Fruit fly (Drosophila melanogaster): ENCODE measurements around the gene Drice.
A peak's percentile ranks its signal among the peaks of the same experiment; 100 is the strongest.

Drice gene

DNA sequence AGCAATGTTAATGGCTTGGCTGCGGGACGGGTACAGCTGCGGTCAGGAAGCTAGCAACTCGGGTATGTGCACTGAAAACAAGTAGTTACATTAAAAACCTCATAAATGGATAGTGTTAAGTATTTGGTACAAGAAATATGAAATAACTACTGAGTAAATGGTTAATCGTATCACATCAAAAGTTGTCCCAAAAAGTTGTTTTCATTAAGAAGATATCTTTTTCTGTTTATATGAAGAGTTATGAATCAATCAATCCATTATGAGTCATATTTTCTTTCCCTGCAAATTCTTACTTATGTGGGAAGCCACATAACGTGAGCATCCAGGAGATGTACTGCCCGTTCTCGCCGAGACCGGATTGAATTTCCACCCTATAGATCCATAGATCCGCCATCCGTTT lies 39.3 kb downstream of the Drice start (continued):
- TF ChIP-seq Met (GFP tag; optimal IDR thresholded peaks at IDR 0.05) (no peak), CG6163 (GFP tag; IDR thresholded peaks at IDR 0.05) (0 out of 3 replicates have a peak, but pooled peaks have one; percentile 13)

dm6 chr3R:29839707-29840311 lies 40.4 kb downstream of the Drice start:
- TF ChIP-seq OdsH (GFP tag; optimal IDR thresholded peaks at IDR 0.05) (no peak), CG6808 (GFP tag; optimal IDR thresholded peaks at IDR 0.05) (no peak), Smox (GFP tag; optimal IDR thresholded peaks at IDR 0.05) (no peak), Met (GFP tag; optimal IDR thresholded peaks at IDR 0.05) (no peak), Sox14 (GFP tag; optimal IDR thresholded peaks at IDR 0.05) (no peak), CG9139 (GFP tag; optimal IDR thresholded peaks at IDR 0.05) (no peak), CG34406 (GFP tag; optimal IDR thresholded peaks at IDR 0.05) (no peak), Eip75B (GFP tag; optimal IDR thresholded peaks at IDR 0.05) (no peak), Blimp-1 (GFP tag; optimal IDR thresholded peaks at IDR 0.05) (no peak), Sox102F (GFP tag; optimal IDR thresholded peaks at IDR 0.05) (no peak), CG32006 (GFP tag; optimal IDR thresholded peaks at IDR 0.05) (no peak), CG6854 (GFP tag; optimal IDR thresholded peaks at IDR 0.05) (no peak), CG7368 (GFP tag; optimal IDR thresholded peaks at IDR 0.05) (no peak), dsx (GFP tag; optimal IDR thresholded peaks at IDR 0.05; ENCODE audit: poor library complexity, severe bottlenecking) (no peak), CG10631 (GFP tag; optimal IDR thresholded peaks at IDR 0.05) (no peak), Hr4 (GFP tag; optimal IDR thresholded peaks at IDR 0.05) (no peak), CG3032 (tag; optimal IDR thresholded peaks at IDR 0.05) (no peak)

DNA sequence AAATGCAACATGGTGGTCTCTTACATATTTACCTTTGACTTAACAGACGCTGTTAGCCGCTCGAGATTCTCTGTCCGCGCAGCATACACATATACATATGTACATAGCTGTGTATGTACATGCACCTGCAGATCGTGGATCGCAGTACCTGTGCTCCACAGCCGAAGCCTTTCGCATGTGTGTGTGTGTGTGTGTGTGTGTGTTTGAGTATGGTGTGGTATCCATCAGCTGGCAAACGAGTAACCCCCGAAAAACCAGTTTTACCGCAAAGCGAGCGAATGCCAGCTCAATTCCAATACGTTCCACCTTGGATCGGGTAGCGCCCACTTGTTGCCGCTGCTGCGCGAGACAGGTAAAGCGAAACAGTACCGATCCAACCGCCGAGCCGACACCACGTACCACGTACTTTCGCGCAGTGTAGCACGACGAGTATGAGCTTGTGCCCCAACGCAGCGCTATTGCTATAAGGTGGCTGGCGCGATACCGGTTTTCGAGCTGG lies 41.9 kb downstream of the Drice start, which contains the start of gene Cad99C:
TSS of gene Cad99C (plus strand) at position 365 of the 499 bp plus-strand sequence.
- TF ChIP-seq CG8119 (GFP tag; IDR thresholded peaks at IDR 0.05) (peak; percentile 34; the same call in 1 of the 3 replicates), CG16779 (tag; optimal IDR thresholded peaks at IDR 0.05) (no peak), Lpt (GFP tag; optimal IDR thresholded peaks at IDR 0.05) (peak; percentile 23), CG9139 (GFP tag; optimal IDR thresholded peaks at IDR 0.05) (no peak), esn (GFP tag; optimal IDR thresholded peaks at IDR 0.05) (no peak), ss (GFP tag; optimal IDR thresholded peaks at IDR 0.05) (peak; percentile 34 to 54), CG7368 (GFP tag; optimal IDR thresholded peaks at IDR 0.05) (no peak), CG11294 (GFP tag; IDR thresholded peaks at IDR 0.05) (no peak), acj6 (GFP tag; optimal IDR thresholded peaks at IDR 0.05) (no peak), CG6808 (GFP tag; optimal IDR thresholded peaks at IDR 0.05) (no peak), CG11762 (GFP tag; optimal IDR thresholded peaks at IDR 0.05; ENCODE audit: insufficient read depth) (no peak), CG10669 (GFP tag; optimal IDR thresholded peaks at IDR 0.05) (no peak), CG8632 (GFP tag; optimal IDR thresholded peaks at IDR 0.05) (no peak), CG11902 (GFP tag; optimal IDR thresholded peaks at IDR 0.05) (no peak), topi (GFP tag; optimal IDR thresholded peaks at IDR 0.05) (no peak), Ets96B (tag; optimal IDR thresholded peaks at IDR 0.05) (peak; percentile 7), pdm3 (GFP tag; optimal IDR thresholded peaks at IDR 0.05) (peak; percentile 14), fkh (GFP tag; optimal IDR thresholded peaks at IDR 0.05) (peak; percentile 61), CG6163 (GFP tag; IDR thresholded peaks at IDR 0.05) (peak; percentile 60; the same call in 2 of the 3 replicates), net (GFP tag; optimal IDR thresholded peaks at IDR 0.05) (peak; percentile 15), Ets21C (GFP tag; optimal IDR thresholded peaks at IDR 0.05) (no peak), Sox15 (GFP tag; optimal IDR thresholded peaks at IDR 0.05) (no peak), cyc (GFP tag; optimal IDR thresholded peaks at IDR 0.05) (no peak), Eip78C (GFP tag) (peak; percentile 80), Eip75B (GFP tag; optimal IDR thresholded peaks at IDR 0.05) (peak; percentile 65), eg (GFP tag; IDR thresholded peaks at IDR 0.05) (peak; percentile 50; the same call in 1 of the 3 replicates), CG3919 (GFP tag; optimal IDR thresholded peaks at IDR 0.05) (peak; percentile 39), Gug (GFP tag; IDR thresholded peaks at IDR 0.05) (no peak), CG34406 (GFP tag; optimal IDR thresholded peaks at IDR 0.05) (no peak), CG6276 (GFP tag; optimal IDR thresholded peaks at IDR 0.05) (peak; percentile 16), dsx (GFP tag; optimal IDR thresholded peaks at IDR 0.05; ENCODE audit: poor library complexity, severe bottlenecking) (peak; percentile 37), Met (GFP tag; optimal IDR thresholded peaks at IDR 0.05) (peak; percentile 4), spab (GFP tag; optimal IDR thresholded peaks at IDR 0.05) (no peak), CG4318 (GFP tag; optimal IDR thresholded peaks at IDR 0.05) (no peak), dac (GFP tag; optimal IDR thresholded peaks at IDR 0.05) (no peak), Hr4 (GFP tag; optimal IDR thresholded peaks at IDR 0.05) (no peak), Sox14 (GFP tag; optimal IDR thresholded peaks at IDR 0.05) (no peak), OdsH (GFP tag; optimal IDR thresholded peaks at IDR 0.05) (no peak)
